Fruit fly (Drosophila melanogaster) whole organism, adult: ENCODE data around the gene CG4666.

Experiments used
- CG11617 ChIP-seq: fragments of 200-800 bp; sonication (Bioruptor generic); optimal IDR thresholded peaks from 2 replicates; lab custom pipeline; 2017; ENCODE audit warnings: mild to moderate bottlenecking, missing biosample characterization, missing genetic modification reagents, missing genetic modification characterization
- CG12768 ChIP-seq: fragments of 200-800 bp; sonication (Bioruptor generic); optimal IDR thresholded peaks from 2 replicates; lab custom pipeline; 2017; ENCODE audit warnings: missing biosample characterization, missing genetic modification characterization, mild to moderate bottlenecking, moderate library complexity, missing genetic modification reagents
- CG14711 ChIP-seq: fragments of 200-800 bp; sonication (Bioruptor generic); optimal IDR thresholded peaks from 2 replicates; lab custom pipeline; 2018; ENCODE audit warnings: missing biosample characterization, mild to moderate bottlenecking, missing genetic modification characterization, moderate library complexity
- CG1620 ChIP-seq: fragments of 200-800 bp; sonication (Bioruptor generic); optimal IDR thresholded peaks from 2 replicates; lab custom pipeline; 2016; ENCODE audit warnings: missing biosample characterization, missing genetic modification characterization
- CG33017 ChIP-seq: fragments of 200-800 bp; sonication (Bioruptor generic); optimal IDR thresholded peaks from 2 replicates; lab custom pipeline; 2018; ENCODE audit warnings: missing biosample characterization, mild to moderate bottlenecking, missing genetic modification characterization, moderate library complexity
- CG5204 ChIP-seq: fragments of 200-800 bp; sonication (Bioruptor generic); optimal IDR thresholded peaks from 2 replicates; lab custom pipeline; 2016; ENCODE audit warnings: missing biosample characterization, missing genetic modification characterization
- CG7045 ChIP-seq: fragments of 200-800 bp; sonication (Bioruptor generic); optimal IDR thresholded peaks from 2 replicates; lab custom pipeline; 2017; ENCODE audit warnings: missing biosample characterization, mild to moderate bottlenecking, missing genetic modification characterization
- CG7101 ChIP-seq: fragments of 200-800 bp; sonication (Bioruptor generic); optimal IDR thresholded peaks from 2 replicates; lab custom pipeline; 2018; ENCODE audit warnings: missing biosample characterization, mild to moderate bottlenecking, missing genetic modification characterization, moderate library complexity
- Clk ChIP-seq: fragments of 200-800 bp; sonication (Bioruptor generic); optimal IDR thresholded peaks from 2 replicates; lab custom pipeline; 2017; ENCODE audit warnings: missing biosample characterization, missing genetic modification characterization
- Crg-1 ChIP-seq: fragments of 200-800 bp; sonication (Bioruptor generic); optimal IDR thresholded peaks from 2 replicates; lab custom pipeline; 2016; ENCODE audit warnings: missing biosample characterization, missing genetic modification characterization
- Hr96 ChIP-seq: fragments of 200-800 bp; sonication (Bioruptor generic); optimal IDR thresholded peaks from 2 replicates; lab custom pipeline; 2016; ENCODE audit warnings: missing biosample characterization, missing genetic modification characterization
- Mnt ChIP-seq: fragments of 200-800 bp; sonication (Bioruptor generic); optimal IDR thresholded peaks from 2 replicates; lab custom pipeline; 2016; ENCODE audit warnings: missing biosample characterization, mild to moderate bottlenecking, missing genetic modification characterization
- bab1 ChIP-seq: fragments of 200-800 bp; sonication (Bioruptor generic); optimal IDR thresholded peaks from 3 replicates; lab custom pipeline; 2019; ENCODE audit warnings: missing biosample characterization, mild to moderate bottlenecking, missing genetic modification characterization, moderate library complexity
- cic ChIP-seq: fragments of 200-800 bp; sonication (Bioruptor generic); optimal IDR thresholded peaks from 2 replicates; lab custom pipeline; 2017; ENCODE audit warnings: missing biosample characterization, mild to moderate bottlenecking, missing genetic modification characterization, moderate library complexity
- cnc ChIP-seq, 2 experiments: fragments of >200 bp; optimal IDR thresholded peaks; 2 replicates each; lab custom pipeline; 2017
- kay ChIP-seq: fragments of 200-800 bp; sonication (Bioruptor generic); peaks from one replicate; lab custom pipeline; 2016; ENCODE audit warnings: missing biosample characterization, missing genetic modification characterization, borderline replicate concordance
- ovo ChIP-seq: fragments of 200-800 bp; sonication (Bioruptor generic); optimal IDR thresholded peaks from 2 replicates; lab custom pipeline; 2016; ENCODE audit warnings: missing biosample characterization, missing genetic modification characterization
- pad ChIP-seq: fragments of 200-800 bp; sonication (Bioruptor generic); optimal IDR thresholded peaks from 3 replicates; lab custom pipeline; 2017; ENCODE audit warnings: missing biosample characterization, missing genetic modification characterization, mild to moderate bottlenecking, moderate library complexity, missing genetic modification reagents
- tj ChIP-seq: fragments of 200-800 bp; sonication (Bioruptor generic); optimal IDR thresholded peaks from 3 replicates; lab custom pipeline; 2017; ENCODE audit warnings: missing biosample characterization, mild to moderate bottlenecking, missing genetic modification characterization, moderate library complexity
- toe ChIP-seq: fragments of 200-800 bp; sonication (Bioruptor generic); optimal IDR thresholded peaks from 2 replicates; lab custom pipeline; 2016; ENCODE audit warnings: missing biosample characterization, missing genetic modification characterization

Gene CG4666

dm6 chrX:6077686-6078085 is at the start of gene CG4666:
Gene CG4666 (minus strand): TSS chrX:6077786.
- TF ChIP-seq CG11617 (GFP tag; lab: Kevin White, UChicago) (no peak), pad (GFP tag; lab: Kevin White, UChicago) (no peak), CG33017 (tag; lab: Kevin White, UChicago) (no peak), CG14711 (no peak), Clk (GFP tag; lab: Kevin White, UChicago) (no peak), Crg-1 (GFP tag; lab: Kevin White, UChicago) (no peak), bab1 (GFP tag; lab: Kevin White, UChicago) (no peak), CG5204 (GFP tag; lab: Kevin White, UChicago) (no peak), CG7045 (no peak), cnc (optimal IDR thresholded peaks at IDR 0.05; lab: Kevin White, UChicago) (no peak), ovo (GFP tag; lab: Kevin White, UChicago) (no peak), Hr96 (GFP tag; lab: Kevin White, UChicago) (no peak), CG12768 (GFP tag; lab: Kevin White, UChicago) (no peak), Mnt (no peak), CG7101 (tag; lab: Kevin White, UChicago) (no peak), cic (no peak), toe (GFP tag; lab: Kevin White, UChicago) (no peak), kay (GFP tag; lab: Kevin White, UChicago) (no peak), tj (no peak)

dm6 chrX:6109872-6110271 is 32.3 kb upstream of the CG4666 start:
- TF ChIP-seq CG11617 (GFP tag; lab: Kevin White, UChicago) = no peak
- no peak for TF ChIP-seq ovo (GFP tag; lab: Kevin White, UChicago)
- peak; percentile 10 for TF ChIP-seq Hr96 (GFP tag; lab: Kevin White, UChicago)
- no peak for TF ChIP-seq CG33017 (tag; lab: Kevin White, UChicago)
- no peak for TF ChIP-seq CG7045
- no peak for TF ChIP-seq kay (GFP tag; lab: Kevin White, UChicago)
- no peak for TF ChIP-seq Clk (GFP tag; lab: Kevin White, UChicago)

dm6 chrX:6104724-6105123 is 27.1 kb upstream of the CG4666 start:
- TF ChIP-seq CG1620 (GFP tag; lab: Kevin White, UChicago) (no peak), pad (GFP tag; lab: Kevin White, UChicago) (no peak), toe (GFP tag; lab: Kevin White, UChicago) (no peak), cic (no peak), CG33017 (tag; lab: Kevin White, UChicago) (no peak), bab1 (GFP tag; lab: Kevin White, UChicago) (no peak), kay (GFP tag; lab: Kevin White, UChicago) (no peak), CG14711 (no peak)

dm6 chrX:6097578-6097977 is 20.0 kb upstream of the CG4666 start:
- TF ChIP-seq cic = no peak
- no peak for TF ChIP-seq CG7045
- TF ChIP-seq CG14711 = peak; percentile 36
- TF ChIP-seq Mnt = no peak
- no peak for TF ChIP-seq toe (GFP tag; lab: Kevin White, UChicago)
- TF ChIP-seq CG11617 (GFP tag; lab: Kevin White, UChicago) = peak; percentile 34
- no peak for TF ChIP-seq ovo (GFP tag; lab: Kevin White, UChicago)
- no peak for TF ChIP-seq tj
- no peak for TF ChIP-seq CG5204 (GFP tag; lab: Kevin White, UChicago)
- peak; percentile 43 for TF ChIP-seq CG7101 (tag; lab: Kevin White, UChicago)
- peak; percentile 67 for TF ChIP-seq Hr96 (GFP tag; lab: Kevin White, UChicago)
- TF ChIP-seq Clk (GFP tag; lab: Kevin White, UChicago) = no peak
- TF ChIP-seq cnc (optimal IDR thresholded peaks at IDR 0.05; lab: Kevin White, UChicago) = no peak
- TF ChIP-seq Crg-1 (GFP tag; lab: Kevin White, UChicago) = no peak
- TF ChIP-seq CG33017 (tag; lab: Kevin White, UChicago) = no peak
- no peak for TF ChIP-seq CG12768 (GFP tag; lab: Kevin White, UChicago)
- TF ChIP-seq pad (GFP tag; lab: Kevin White, UChicago) = no peak
- TF ChIP-seq bab1 (GFP tag; lab: Kevin White, UChicago) = no peak
- TF ChIP-seq kay (GFP tag; lab: Kevin White, UChicago) = no peak
- no peak for TF ChIP-seq CG1620 (GFP tag; lab: Kevin White, UChicago)

- peak; percentile 16 for TF ChIP-seq tj
- no peak for TF ChIP-seq CG5204 (GFP tag; lab: Kevin White, UChicago)
- no peak for TF ChIP-seq Mnt
- TF ChIP-seq Hr96 (GFP tag; lab: Kevin White, UChicago) = no peak
Observed at dm6 chrX:6094599-6094998, 17.0 kb upstream of the CG4666 start.

dm6 chrX:6094078-6094477 is 16.5 kb upstream of the CG4666 start:
- no peak for TF ChIP-seq kay (GFP tag; lab: Kevin White, UChicago)
- TF ChIP-seq CG11617 (GFP tag; lab: Kevin White, UChicago) = no peak
- TF ChIP-seq CG12768 (GFP tag; lab: Kevin White, UChicago) = no peak
- no peak for TF ChIP-seq CG7045
- TF ChIP-seq Crg-1 (GFP tag; lab: Kevin White, UChicago) = no peak
- no peak for TF ChIP-seq ovo (GFP tag; lab: Kevin White, UChicago)
- TF ChIP-seq Hr96 (GFP tag; lab: Kevin White, UChicago) = no peak
- no peak for TF ChIP-seq CG33017 (tag; lab: Kevin White, UChicago)
- TF ChIP-seq CG1620 (GFP tag; lab: Kevin White, UChicago) = no peak
- no peak for TF ChIP-seq CG7101 (tag; lab: Kevin White, UChicago)
- no peak for TF ChIP-seq pad (GFP tag; lab: Kevin White, UChicago)
- no peak for TF ChIP-seq tj
- no peak for TF ChIP-seq Mnt
- no peak for TF ChIP-seq bab1 (GFP tag; lab: Kevin White, UChicago)
- no peak for TF ChIP-seq cnc (optimal IDR thresholded peaks at IDR 0.05; lab: Kevin White, UChicago)
- TF ChIP-seq toe (GFP tag; lab: Kevin White, UChicago) = no peak
- no peak for TF ChIP-seq CG5204 (GFP tag; lab: Kevin White, UChicago)
- TF ChIP-seq Clk (GFP tag; lab: Kevin White, UChicago) = no peak
